Worm (Caenorhabditis elegans) whole organism, L4 larva: Measurements from ENCODE around the gene dnc-3.
A peak's percentile ranks its signal among the peaks of the same experiment; 100 is the strongest.

Source experiments
- D1046.2 ChIP-seq: fragments of 200-800 bp; sonication (Bioruptor generic); IDR thresholded peaks from 2 replicates; pipeline ENCODE4 v1.3.6; 2022; ENCODE audit warnings: missing genetic modification characterization, missing compliant biosample characterization
- T20F7.1 ChIP-seq: fragments of 200-800 bp; sonication (Bioruptor generic); optimal IDR thresholded peaks from 2 replicates; lab custom pipeline; 2018; ENCODE audit warnings: mild to moderate bottlenecking, missing genetic modification characterization, missing compliant biosample characterization
- T26A8.4 ChIP-seq: fragments of 200-800 bp; sonication (Bioruptor generic); IDR thresholded peaks from 2 replicates; pipeline ENCODE4 v1.3.6; 2022; ENCODE audit warnings: missing genetic modification characterization, missing compliant biosample characterization
- ZK546.5 ChIP-seq, 2 experiments: sonication (generic microtip); optimal IDR thresholded peaks; 2 replicates each; lab custom pipeline; 2017; ENCODE audit warnings: missing biosample characterization in 2 of 2, missing genetic modification characterization in 2 of 2
- aha-1 ChIP-seq: fragments of 150-350 bp; peaks from one replicate; lab custom pipeline; 2014; ENCODE audit warnings: missing biosample characterization, missing genetic modification characterization
- aly-2 ChIP-seq: sonication (generic microtip); optimal IDR thresholded peaks from 2 replicates; lab custom pipeline; 2018; ENCODE audit warnings: missing biosample characterization, missing genetic modification characterization
- ceh-20 ChIP-seq: fragments of 200-800 bp; sonication (Bioruptor generic); IDR thresholded peaks from 2 replicates; pipeline ENCODE4 v1.3.6; 2022; ENCODE audit warnings: missing genetic modification reagents, missing genetic modification characterization, missing compliant biosample characterization
- ceh-82 ChIP-seq: sonication (generic microtip); optimal IDR thresholded peaks from 2 replicates; lab custom pipeline; 2017; ENCODE audit warnings: missing biosample characterization, missing genetic modification characterization
- cey-2 ChIP-seq: sonication (generic microtip); optimal IDR thresholded peaks from 3 replicates; lab custom pipeline; 2017; ENCODE audit warnings: missing genetic modification characterization, mild to moderate bottlenecking, missing compliant biosample characterization, antibody characterized with exemption, borderline replicate concordance; ENCODE audit not compliant: insufficient read depth
- daf-12 ChIP-seq: fragments of 150-350 bp; optimal IDR thresholded peaks from 2 replicates; lab custom pipeline; 2014; ENCODE audit warnings: missing biosample characterization, missing genetic modification reagents, missing genetic modification characterization
- daf-19 ChIP-seq: fragments of 200-800 bp; sonication (Bioruptor generic); conservative IDR thresholded peaks from 2 replicates; pipeline ENCODE4 v1.3.6; 2022; ENCODE audit warnings: missing genetic modification characterization, missing compliant biosample characterization
- dmd-8 ChIP-seq: fragments of 200-800 bp; sonication (Bioruptor generic); IDR thresholded peaks from 2 replicates; pipeline ENCODE4 v1.3.6; 2022; ENCODE audit warnings: missing genetic modification characterization, missing compliant biosample characterization
- duxl-1 ChIP-seq: sonication (generic microtip); optimal IDR thresholded peaks from 2 replicates; lab custom pipeline; 2016; ENCODE audit warnings: mild to moderate bottlenecking, missing genetic modification characterization, moderate library complexity, missing compliant biosample characterization; ENCODE audit not compliant: poor library complexity
- egl-27 ChIP-seq: sonication (generic microtip); optimal IDR thresholded peaks from 3 replicates; lab custom pipeline; 2017; ENCODE audit warnings: missing biosample characterization, missing genetic modification reagents, missing genetic modification characterization
- egl-43 ChIP-seq: fragments of 200-800 bp; sonication (Bioruptor generic); IDR thresholded peaks from 2 replicates; pipeline ENCODE4 v1.3.6; 2022; ENCODE audit warnings: missing genetic modification reagents, missing genetic modification characterization, missing compliant biosample characterization
- hmg-1.1 ChIP-seq: fragments of 200-800 bp; sonication (Bioruptor generic); IDR thresholded peaks from 2 replicates; pipeline ENCODE4 v1.3.6; 2022; ENCODE audit warnings: missing genetic modification reagents, missing genetic modification characterization, missing compliant biosample characterization
- lin-1 ChIP-seq: fragments of 200-800 bp; sonication (Bioruptor generic); IDR thresholded peaks from 2 replicates; pipeline ENCODE4 v1.3.6; 2022; ENCODE audit warnings: missing genetic modification reagents, missing genetic modification characterization, missing compliant biosample characterization
- lin-13 ChIP-seq: fragments of 150-350 bp; optimal IDR thresholded peaks from 2 replicates; lab custom pipeline; 2014; ENCODE audit warnings: missing biosample characterization, missing genetic modification reagents, missing genetic modification characterization
- lir-3 ChIP-seq: sonication (generic microtip); optimal IDR thresholded peaks from 2 replicates; lab custom pipeline; 2016; ENCODE audit warnings: mild to moderate bottlenecking, missing genetic modification characterization, missing compliant biosample characterization
- madf-9 ChIP-seq: fragments of 200-800 bp; sonication (Bioruptor generic); conservative IDR thresholded peaks from 2 replicates; pipeline ENCODE4 v1.3.6; 2022; ENCODE audit warnings: missing genetic modification reagents, missing genetic modification characterization, missing compliant biosample characterization
- mdt-29 ChIP-seq: fragments of 200-800 bp; sonication (Bioruptor generic); IDR thresholded peaks from 2 replicates; pipeline ENCODE4 v1.3.6; 2022; ENCODE audit warnings: missing genetic modification reagents, missing genetic modification characterization, missing compliant biosample characterization
- nhr-102 ChIP-seq: sonication (generic microtip); optimal IDR thresholded peaks from 2 replicates; lab custom pipeline; 2016; ENCODE audit warnings: mild to moderate bottlenecking, missing genetic modification characterization, moderate library complexity, missing compliant biosample characterization
- nhr-11 ChIP-seq: fragments of 150-350 bp; optimal IDR thresholded peaks from 2 replicates; lab custom pipeline; 2014; ENCODE audit warnings: missing biosample characterization, missing genetic modification characterization
- nhr-28 ChIP-seq: fragments of 150-350 bp; optimal IDR thresholded peaks from 2 replicates; lab custom pipeline; 2014; ENCODE audit warnings: missing biosample characterization, missing genetic modification characterization
- nhr-41 ChIP-seq: fragments of 200-800 bp; sonication (Bioruptor generic); IDR thresholded peaks from 2 replicates; pipeline ENCODE4 v1.3.6; 2022; ENCODE audit warnings: missing genetic modification reagents, missing genetic modification characterization, missing compliant biosample characterization
- nhr-42 ChIP-seq: fragments of 200-800 bp; sonication (Bioruptor generic); IDR thresholded peaks from 2 replicates; pipeline ENCODE4 v1.3.6; 2022; ENCODE audit warnings: missing genetic modification characterization, missing compliant biosample characterization
- rbr-2 ChIP-seq: sonication (generic microtip); optimal IDR thresholded peaks from 2 replicates; lab custom pipeline; 2016; ENCODE audit warnings: missing genotype, missing genetic modification characterization, missing compliant biosample characterization
- saeg-2 ChIP-seq: fragments of 200-800 bp; sonication (Bioruptor generic); IDR thresholded peaks from 2 replicates; pipeline ENCODE4 v1.3.6; 2022; ENCODE audit warnings: missing genetic modification reagents, missing genetic modification characterization, missing compliant biosample characterization
- snpc-1.2 ChIP-seq: fragments of 200-800 bp; sonication (Bioruptor generic); IDR thresholded peaks from 2 replicates; pipeline ENCODE4 v1.3.6; 2022; ENCODE audit warnings: missing genetic modification reagents, missing genetic modification characterization, missing compliant biosample characterization
- snpc-4 ChIP-seq: fragments of 150-350 bp; optimal IDR thresholded peaks from 2 replicates; lab custom pipeline; 2014; ENCODE audit warnings: missing biosample characterization, missing genetic modification characterization
- spr-1 ChIP-seq: sonication (generic microtip); optimal IDR thresholded peaks from 2 replicates; lab custom pipeline; 2016; ENCODE audit warnings: mild to moderate bottlenecking, missing genetic modification characterization, missing compliant biosample characterization
- tra-1 ChIP-seq: fragments of 200-800 bp; sonication (Bioruptor generic); IDR thresholded peaks from 2 replicates; pipeline ENCODE4 v1.3.6; 2022; ENCODE audit warnings: missing genetic modification reagents, missing genetic modification characterization, missing compliant biosample characterization
- unc-39 ChIP-seq: sonication (generic microtip); optimal IDR thresholded peaks from 2 replicates; lab custom pipeline; 2017; ENCODE audit warnings: missing biosample characterization, missing genetic modification characterization
- zfp-2 ChIP-seq: sonication (generic microtip); optimal IDR thresholded peaks from 2 replicates; lab custom pipeline; 2016; ENCODE audit warnings: mild to moderate bottlenecking, missing genetic modification characterization, missing compliant biosample characterization
- zip-2 ChIP-seq: fragments of 150-350 bp; optimal IDR thresholded peaks from 2 replicates; lab custom pipeline; 2014; ENCODE audit warnings: missing biosample characterization, missing genetic modification characterization
- ztf-11 ChIP-seq: fragments of 150-350 bp; optimal IDR thresholded peaks from 2 replicates; lab custom pipeline; 2014; ENCODE audit warnings: missing biosample characterization, missing genetic modification characterization
- ztf-7 ChIP-seq: fragments of 150-350 bp; optimal IDR thresholded peaks from 2 replicates; lab custom pipeline; 2014; ENCODE audit warnings: missing biosample characterization, missing genetic modification characterization

The dnc-3 gene

DNA sequence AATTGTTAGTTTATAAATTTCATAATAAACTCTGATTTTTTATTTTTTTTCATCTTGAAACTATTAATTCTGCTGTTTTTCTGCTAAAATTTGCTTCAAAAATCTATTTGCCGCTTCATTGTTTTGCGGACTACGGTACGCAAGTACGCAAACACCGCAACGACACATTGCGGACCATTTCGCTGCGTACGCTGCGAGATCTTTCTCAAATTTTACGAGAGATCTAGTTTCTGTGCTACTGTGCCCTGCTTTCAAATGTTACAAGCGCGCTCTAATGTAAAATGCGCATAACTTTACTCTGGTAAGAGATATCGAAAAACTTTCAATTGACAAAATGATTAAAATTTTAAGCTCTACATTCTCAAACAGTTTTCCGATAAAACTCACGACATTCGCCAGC lies 30.0 kb upstream of the dnc-3 start (continued):
- TF ChIP-seq hmg-1.1 (GFP tag; lab: Robert Waterston, UW): peak; percentile 87
- peak; percentile 63; the same call in 1 of the 2 replicates for TF ChIP-seq madf-9
- TF ChIP-seq nhr-42 (GFP tag; lab: Robert Waterston, UW): peak; percentile 79
- TF ChIP-seq saeg-2: 0 out of 2 replicates have a peak, but pooled peaks have one; percentile 33
- TF ChIP-seq aha-1 (tag; lab: Kevin White, UChicago): peak; percentile 81
- peak; percentile 72; the same call in 1 of the 2 replicates for TF ChIP-seq ceh-20
- peak; percentile 53 for TF ChIP-seq zfp-2 (tag; lab: Kevin White, UChicago)

DNA sequence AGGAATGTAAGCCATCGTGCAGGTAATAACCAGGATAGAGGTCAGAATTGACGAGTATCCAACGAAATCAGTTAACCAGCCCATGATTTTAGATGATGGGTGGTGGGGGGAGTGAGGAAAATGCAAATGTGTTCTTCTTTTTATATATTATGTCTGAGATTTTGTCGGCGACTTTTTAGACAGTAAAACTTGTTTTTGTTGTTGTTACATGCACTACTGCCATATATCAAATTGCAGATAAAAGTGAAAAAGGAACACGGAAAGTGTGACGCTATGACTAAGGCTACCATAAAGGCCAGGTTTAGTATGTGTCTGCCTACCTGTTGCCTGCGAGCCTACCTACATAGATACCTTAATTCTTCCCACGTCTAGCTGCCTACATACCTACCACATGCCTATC lies 29.4 kb upstream of the dnc-3 start, which contains the start of gene col-72:
col-72 (minus strand) TSS at position 101 of the 400 bp plus-strand sequence.
- no peak for TF ChIP-seq ceh-20
- TF ChIP-seq T26A8.4 (GFP tag; lab: Robert Waterston, UW): no peak
- no peak for TF ChIP-seq hmg-1.1 (GFP tag; lab: Robert Waterston, UW)
- no peak for TF ChIP-seq nhr-102
- no peak for TF ChIP-seq nhr-41 (GFP tag; lab: Robert Waterston, UW)
- no peak for TF ChIP-seq lin-1
- TF ChIP-seq spr-1: no peak
- no peak for TF ChIP-seq ZK546.5 (tag; optimal IDR thresholded peaks at IDR 0.05; lab: Kevin White, UChicago)
- TF ChIP-seq rbr-2: no peak
- no peak for TF ChIP-seq daf-19 (GFP tag; lab: Robert Waterston, UW)
- TF ChIP-seq egl-27 (tag; lab: Kevin White, UChicago): no peak
- no peak for TF ChIP-seq egl-43 (GFP tag; lab: Robert Waterston, UW)
- no peak for TF ChIP-seq D1046.2
- TF ChIP-seq ztf-11: no peak
- TF ChIP-seq daf-12: no peak
- TF ChIP-seq unc-39 (tag; lab: Kevin White, UChicago): no peak
- TF ChIP-seq snpc-4 (tag; lab: Kevin White, UChicago): no peak
- no peak for TF ChIP-seq cey-2 (tag; lab: Kevin White, UChicago)
- TF ChIP-seq aha-1 (tag; lab: Kevin White, UChicago): no peak
- no peak for TF ChIP-seq duxl-1 (tag; lab: Kevin White, UChicago)

DNA sequence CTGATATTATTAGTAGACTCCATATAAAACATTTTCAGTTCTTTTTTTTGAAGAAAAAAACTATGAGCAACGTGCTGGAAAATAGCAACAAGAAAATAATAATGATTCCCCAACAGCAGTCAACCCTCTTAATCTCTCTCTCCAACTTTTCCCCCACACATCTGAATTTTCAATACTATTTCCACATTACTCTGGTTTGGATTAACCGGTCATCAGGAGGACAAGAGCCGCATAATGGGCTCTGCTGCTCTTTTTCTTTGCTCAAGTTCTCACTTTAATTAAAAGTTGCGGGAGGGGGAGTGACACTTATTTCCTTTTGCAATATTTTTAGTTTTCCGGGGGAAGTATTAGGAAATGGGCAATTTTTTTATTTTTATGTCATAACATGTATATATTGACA lies 26.1 kb upstream of the dnc-3 start:
- TF ChIP-seq lin-13 (no peak), T20F7.1 (GFP tag; lab: Kevin White, UChicago) (no peak), snpc-1.2 (GFP tag; lab: Robert Waterston, UW) (no peak), aha-1 (tag; lab: Kevin White, UChicago) (peak; percentile 20)

DNA sequence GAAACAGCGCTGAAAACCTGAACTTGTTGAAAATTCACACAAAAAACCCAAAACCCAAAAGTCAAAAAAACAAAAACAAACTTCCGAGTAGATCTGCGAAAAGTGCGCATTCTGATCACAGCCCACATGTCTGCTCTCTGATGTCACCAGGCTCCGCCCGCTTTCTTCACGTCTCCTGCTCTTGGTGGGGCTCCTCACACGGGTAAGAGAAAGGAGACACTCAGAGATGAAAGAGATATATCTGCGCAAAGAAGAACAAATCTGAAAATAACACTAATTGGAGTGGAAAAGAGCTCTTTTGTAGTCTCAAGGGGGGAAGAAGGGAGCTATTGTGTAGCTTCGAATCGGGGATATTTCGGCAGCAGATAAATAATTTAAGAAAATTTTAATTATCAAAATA lies 25.3 kb upstream of the dnc-3 start, which contains the start of gene ncs-6:
ncs-6 (minus strand) TSS at position 261 of the 400 bp plus-strand sequence.
- TF ChIP-seq nhr-41 (GFP tag; lab: Robert Waterston, UW) (no peak), lir-3 (tag; lab: Kevin White, UChicago) (no peak), aha-1 (tag; lab: Kevin White, UChicago) (no peak), ceh-82 (tag; lab: Kevin White, UChicago) (no peak), tra-1 (GFP tag; lab: Robert Waterston, UW) (no peak), mdt-29 (GFP tag; lab: Robert Waterston, UW) (no peak), duxl-1 (tag; lab: Kevin White, UChicago) (no peak), nhr-28 (tag; lab: Kevin White, UChicago) (no peak), T26A8.4 (GFP tag; lab: Robert Waterston, UW) (no peak), saeg-2 (no peak), aly-2 (no peak), nhr-42 (GFP tag; lab: Robert Waterston, UW) (no peak), dmd-8 (GFP tag; lab: Robert Waterston, UW) (no peak), ztf-7 (tag; lab: Kevin White, UChicago) (no peak), zip-2 (no peak), nhr-11 (tag; lab: Kevin White, UChicago) (no peak)
